Worm (Caenorhabditis elegans) whole organism, L4 larva: Measurements from ENCODE around the gene Y57E12B.11.

Experiments used
- D1046.2 ChIP-seq: fragments of 200-800 bp; sonication (Bioruptor generic); IDR thresholded peaks from 2 replicates; pipeline ENCODE4 v1.3.6; 2022; ENCODE audit warnings: missing genetic modification characterization, missing compliant biosample characterization
- F26F4.8 ChIP-seq: fragments of 200-800 bp; sonication (Bioruptor generic); conservative IDR thresholded peaks from 2 replicates; pipeline ENCODE4 v1.3.6; 2022; ENCODE audit warnings: missing genetic modification characterization, missing compliant biosample characterization
- F44E2.7 ChIP-seq: fragments of 200-800 bp; sonication (Bioruptor generic); IDR thresholded peaks from 2 replicates; pipeline ENCODE4 v2.1.2; 2022; ENCODE audit warnings: missing genetic modification characterization, missing compliant biosample characterization
- R02D3.7 ChIP-seq: fragments of 150-350 bp; sonication (generic microtip); optimal IDR thresholded peaks from 3 replicates; lab custom pipeline; 2014; ENCODE audit warnings: missing biosample characterization, missing genetic modification characterization
- Y5F2A.4 ChIP-seq: fragments of 200-800 bp; sonication (Bioruptor generic); optimal IDR thresholded peaks from 2 replicates; lab custom pipeline; 2018; ENCODE audit warnings: mild to moderate bottlenecking, missing genetic modification characterization, missing compliant biosample characterization
- aha-1 ChIP-seq: fragments of 150-350 bp; peaks from one replicate; lab custom pipeline; 2014; ENCODE audit warnings: missing biosample characterization, missing genetic modification characterization
- arid-1 ChIP-seq: fragments of 200-800 bp; sonication (Bioruptor generic); conservative IDR thresholded peaks from 2 replicates; pipeline ENCODE4 v1.3.6; 2022; ENCODE audit warnings: missing genetic modification reagents, missing genetic modification characterization, missing compliant biosample characterization
- ceh-28 ChIP-seq: fragments of 150-350 bp; optimal IDR thresholded peaks from 2 replicates; lab custom pipeline; 2014; ENCODE audit warnings: missing biosample characterization, missing genetic modification reagents, missing genetic modification characterization
- ceh-44 ChIP-seq: fragments of 200-800 bp; sonication (Bioruptor generic); IDR thresholded peaks from 2 replicates; pipeline ENCODE4 v1.3.6; 2022; ENCODE audit warnings: missing genetic modification reagents, missing genetic modification characterization, missing compliant biosample characterization
- ceh-62 ChIP-seq: sonication (generic microtip); optimal IDR thresholded peaks from 2 replicates; lab custom pipeline; 2017; ENCODE audit warnings: missing biosample characterization, missing genetic modification characterization
- daf-12 ChIP-seq: fragments of 150-350 bp; optimal IDR thresholded peaks from 2 replicates; lab custom pipeline; 2014; ENCODE audit warnings: missing biosample characterization, missing genetic modification reagents, missing genetic modification characterization
- daf-16 ChIP-seq, 3 experiments: sonication (generic microtip); optimal IDR thresholded peaks; 2 replicates each; lab custom pipeline; 2016 to 2017; ENCODE audit warnings: missing genetic modification characterization in 3 of 3, missing genetic modification reagents in 3 of 3, mild to moderate bottlenecking in 2 of 3, missing compliant biosample characterization in 2 of 3, missing biosample characterization in 1 of 3, moderate library complexity in 1 of 3
- daf-19 ChIP-seq: fragments of 200-800 bp; sonication (Bioruptor generic); conservative IDR thresholded peaks from 2 replicates; pipeline ENCODE4 v1.3.6; 2022; ENCODE audit warnings: missing genetic modification characterization, missing compliant biosample characterization
- daf-8 ChIP-seq: fragments of 200-800 bp; sonication (Bioruptor generic); IDR thresholded peaks from 2 replicates; pipeline ENCODE4 v1.3.6; 2022; ENCODE audit warnings: missing genetic modification characterization, missing compliant biosample characterization
- dmd-6 ChIP-seq: fragments of 200-800 bp; sonication (Bioruptor generic); IDR thresholded peaks from 2 replicates; pipeline ENCODE4 v1.3.6; 2022; ENCODE audit warnings: missing genetic modification reagents, missing genetic modification characterization, missing compliant biosample characterization
- dmd-8 ChIP-seq: fragments of 200-800 bp; sonication (Bioruptor generic); IDR thresholded peaks from 2 replicates; pipeline ENCODE4 v1.3.6; 2022; ENCODE audit warnings: missing genetic modification characterization, missing compliant biosample characterization
- dmd-9 ChIP-seq: fragments of 200-800 bp; sonication (Bioruptor generic); IDR thresholded peaks from 2 replicates; pipeline ENCODE4 v1.3.6; 2022; ENCODE audit warnings: missing genetic modification reagents, missing genetic modification characterization, missing compliant biosample characterization
- dpl-1 ChIP-seq: fragments of 150-350 bp; optimal IDR thresholded peaks from 2 replicates; lab custom pipeline; 2014; ENCODE audit warnings: missing biosample characterization, missing genetic modification reagents, missing genetic modification characterization
- dve-1 ChIP-seq: sonication (generic microtip); optimal IDR thresholded peaks from 2 replicates; lab custom pipeline; 2017; ENCODE audit warnings: antibody characterized with exemption, mild to moderate bottlenecking, missing genetic modification characterization, missing compliant biosample characterization; ENCODE audit not compliant: insufficient read depth
- egl-43 ChIP-seq: fragments of 200-800 bp; sonication (Bioruptor generic); IDR thresholded peaks from 2 replicates; pipeline ENCODE4 v1.3.6; 2022; ENCODE audit warnings: missing genetic modification reagents, missing genetic modification characterization, missing compliant biosample characterization
- fos-1 ChIP-seq: fragments of 150-350 bp; optimal IDR thresholded peaks from 2 replicates; lab custom pipeline; 2014; ENCODE audit warnings: missing biosample characterization, missing genetic modification characterization
- hif-1 ChIP-seq, 2 experiments: sonication (generic microtip); optimal IDR thresholded peaks; 2 replicates each; lab custom pipeline; 2016 to 2017; ENCODE audit warnings: missing compliant biosample characterization in 2 of 2, missing genetic modification characterization in 2 of 2, missing genetic modification reagents in 2 of 2, missing genotype in 2 of 2, mild to moderate bottlenecking in 1 of 2
- hlh-11 ChIP-seq: fragments of 200-800 bp; sonication (Bioruptor generic); optimal IDR thresholded peaks from 2 replicates; lab custom pipeline; 2018; ENCODE audit warnings: mild to moderate bottlenecking, missing genetic modification characterization, missing compliant biosample characterization
- hlh-30 ChIP-seq: sonication (generic microtip); optimal IDR thresholded peaks from 2 replicates; lab custom pipeline; 2017; ENCODE audit warnings: antibody characterized with exemption, mild to moderate bottlenecking, missing genetic modification characterization, missing compliant biosample characterization; ENCODE audit not compliant: insufficient read depth
- jun-1 ChIP-seq: fragments of 150-350 bp; optimal IDR thresholded peaks from 2 replicates; lab custom pipeline; 2014; ENCODE audit warnings: missing biosample characterization, missing genetic modification reagents, missing genetic modification characterization
- lin-39 ChIP-seq: fragments of 150-350 bp; optimal IDR thresholded peaks from 2 replicates; lab custom pipeline; 2014; ENCODE audit warnings: missing biosample characterization, missing genetic modification reagents, missing genetic modification characterization
- lsy-2 ChIP-seq, 2 experiments: fragments of 150-350 bp in 1 of 2; sonication (generic microtip) in 1 of 2; optimal IDR thresholded peaks; 2 replicates each; lab custom pipeline; 2014 to 2017; ENCODE audit warnings: missing biosample characterization in 2 of 2, missing genetic modification characterization in 2 of 2
- madf-5 ChIP-seq, 2 experiments: fragments of 200-800 bp; sonication (Bioruptor generic); IDR thresholded peaks; 2 replicates each; pipeline ENCODE4 v1.3.6; 2022; ENCODE audit warnings: missing compliant biosample characterization in 2 of 2, missing genetic modification characterization in 2 of 2
- mdl-1 ChIP-seq, 2 experiments: fragments of 150-350 bp in 1 of 2; sonication (generic microtip) in 1 of 2; optimal IDR thresholded peaks; 2 replicates each; lab custom pipeline; 2014 to 2017; ENCODE audit warnings: missing biosample characterization in 2 of 2, missing genetic modification characterization in 2 of 2
- mdt-29 ChIP-seq: fragments of 200-800 bp; sonication (Bioruptor generic); IDR thresholded peaks from 2 replicates; pipeline ENCODE4 v1.3.6; 2022; ENCODE audit warnings: missing genetic modification reagents, missing genetic modification characterization, missing compliant biosample characterization
- mep-1 ChIP-seq: fragments of 150-350 bp; sonication (generic microtip); optimal IDR thresholded peaks from 3 replicates; lab custom pipeline; 2014; ENCODE audit warnings: missing biosample characterization, missing genetic modification characterization
- mxl-3 ChIP-seq: fragments of 200-800 bp; sonication (Bioruptor generic); optimal IDR thresholded peaks from 2 replicates; lab custom pipeline; 2018; ENCODE audit warnings: mild to moderate bottlenecking, missing genetic modification characterization, missing compliant biosample characterization
- nhr-111 ChIP-seq: fragments of 200-800 bp; sonication (Bioruptor generic); optimal IDR thresholded peaks from 2 replicates; lab custom pipeline; 2018; ENCODE audit warnings: mild to moderate bottlenecking, missing genetic modification characterization, missing compliant biosample characterization
- nhr-28 ChIP-seq: fragments of 150-350 bp; optimal IDR thresholded peaks from 2 replicates; lab custom pipeline; 2014; ENCODE audit warnings: missing biosample characterization, missing genetic modification characterization
- nhr-41 ChIP-seq: fragments of 200-800 bp; sonication (Bioruptor generic); IDR thresholded peaks from 2 replicates; pipeline ENCODE4 v1.3.6; 2022; ENCODE audit warnings: missing genetic modification reagents, missing genetic modification characterization, missing compliant biosample characterization
- nhr-48 ChIP-seq: sonication (generic microtip); optimal IDR thresholded peaks from 2 replicates; lab custom pipeline; 2016; ENCODE audit warnings: mild to moderate bottlenecking, missing genetic modification characterization, missing compliant biosample characterization
- php-3 ChIP-seq: fragments of 200-800 bp; sonication (Bioruptor generic); IDR thresholded peaks from 2 replicates; pipeline ENCODE4 v1.3.6; 2022; ENCODE audit warnings: missing genetic modification reagents, missing genetic modification characterization, missing compliant biosample characterization
- pqm-1 ChIP-seq: sonication (generic microtip); optimal IDR thresholded peaks from 2 replicates; lab custom pipeline; 2017; ENCODE audit warnings: missing biosample characterization, missing genetic modification characterization
- snpc-4 ChIP-seq: fragments of 150-350 bp; optimal IDR thresholded peaks from 2 replicates; lab custom pipeline; 2014; ENCODE audit warnings: missing biosample characterization, missing genetic modification characterization
- spr-1 ChIP-seq: sonication (generic microtip); optimal IDR thresholded peaks from 2 replicates; lab custom pipeline; 2016; ENCODE audit warnings: mild to moderate bottlenecking, missing genetic modification characterization, missing compliant biosample characterization
- tra-1 ChIP-seq: fragments of 200-800 bp; sonication (Bioruptor generic); IDR thresholded peaks from 2 replicates; pipeline ENCODE4 v1.3.6; 2022; ENCODE audit warnings: missing genetic modification reagents, missing genetic modification characterization, missing compliant biosample characterization
- unc-39 ChIP-seq: sonication (generic microtip); optimal IDR thresholded peaks from 2 replicates; lab custom pipeline; 2017; ENCODE audit warnings: missing biosample characterization, missing genetic modification characterization
- vab-7 ChIP-seq: fragments of 200-800 bp; sonication (Bioruptor generic); IDR thresholded peaks from 2 replicates; pipeline ENCODE4 v1.3.6; 2022; ENCODE audit warnings: missing genetic modification reagents, missing genetic modification characterization, missing compliant biosample characterization
- zfp-3 ChIP-seq: fragments of 200-800 bp; sonication (Bioruptor generic); conservative IDR thresholded peaks from 2 replicates; pipeline ENCODE4 v1.3.6; 2022; ENCODE audit warnings: missing genetic modification reagents, missing genetic modification characterization, missing compliant biosample characterization
- ztf-11 ChIP-seq: fragments of 150-350 bp; optimal IDR thresholded peaks from 2 replicates; lab custom pipeline; 2014; ENCODE audit warnings: missing biosample characterization, missing genetic modification characterization

The Y57E12B.11 gene

DNA sequence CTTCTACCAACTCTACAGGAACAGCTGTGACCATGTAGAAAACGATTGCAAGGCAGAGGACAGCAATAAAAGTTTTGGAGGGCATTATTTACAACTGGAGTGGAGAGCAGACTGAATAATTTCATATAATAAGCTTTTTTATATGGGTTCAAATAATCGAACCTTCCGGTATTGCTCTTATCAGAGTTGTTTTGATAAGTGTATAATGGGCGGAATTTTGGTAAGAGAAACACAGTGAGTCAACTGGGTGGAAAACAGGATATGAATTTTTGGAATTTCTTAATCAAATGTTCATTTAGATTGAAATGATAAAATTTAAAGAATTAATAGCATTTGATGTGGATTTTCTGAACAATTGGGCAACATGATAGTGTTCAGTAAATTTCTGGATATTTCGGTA is at the start of gene Y57E12B.11:
Y57E12B.11 (minus strand) TSS at position 101 of the 400 bp plus-strand sequence.
- TF ChIP-seq dpl-1 (GFP tag; lab: Kevin White, UChicago) (no peak), lin-39 (no peak), nhr-41 (GFP tag; lab: Robert Waterston, UW) (no peak), vab-7 (GFP tag; lab: Robert Waterston, UW) (no peak)
- TF ChIP-seq, all 104 proteins: peak for 0

DNA sequence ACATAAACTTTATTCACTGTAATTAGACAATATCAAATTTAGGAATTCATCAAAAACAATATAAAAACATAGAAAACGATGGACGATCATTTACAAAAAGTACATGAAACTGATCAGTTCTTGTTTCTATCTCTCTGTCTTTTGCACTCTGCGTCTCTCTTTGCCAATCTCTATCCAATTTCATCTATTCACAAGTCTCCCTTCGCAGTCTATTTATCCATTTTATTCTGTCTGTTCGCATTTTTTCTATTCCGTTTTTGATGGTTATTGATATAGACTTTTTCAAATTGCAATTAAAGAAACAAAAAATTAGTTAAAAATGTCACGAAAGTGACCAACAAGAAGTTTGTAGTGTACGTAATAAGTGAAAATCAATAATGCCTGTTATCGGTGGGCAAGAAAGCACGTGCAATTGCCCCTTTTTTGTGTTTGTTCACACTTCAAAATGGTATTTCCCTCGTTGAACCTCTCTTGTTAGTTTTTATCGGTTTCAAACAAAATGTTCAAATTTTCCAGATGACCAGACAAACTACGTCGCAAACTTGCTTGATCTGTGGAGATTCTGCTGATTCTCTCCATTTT is 48.7 kb upstream of the Y57E12B.11 start, which contains the start of gene nhr-42:
nhr-42 (plus strand) TSS at position 517 of the 582 bp plus-strand sequence.
- TF ChIP-seq dmd-6 (GFP tag; lab: Robert Waterston, UW) (peak; percentile 54), dve-1 (tag; lab: Kevin White, UChicago) (peak; percentile 19), nhr-48 (tag; lab: Kevin White, UChicago) (no peak), hif-1 (tag; optimal IDR thresholded peaks at IDR 0.05; lab: Kevin White, UChicago) (peak in 1 of 2 experiments; percentile 57), mdl-1 (tag; optimal IDR thresholded peaks at IDR 0.05; lab: Kevin White, UChicago) (peak in 1 of 2 experiments; percentile 83), hlh-30 (tag; lab: Kevin White, UChicago) (peak; percentile 39), mxl-3 (GFP tag; lab: Kevin White, UChicago) (peak; percentile 38), aha-1 (tag; lab: Kevin White, UChicago) (peak; percentile 73), lsy-2 (tag; optimal IDR thresholded peaks at IDR 0.05; lab: Kevin White, UChicago) (peak in 1 of 2 experiments; percentile 20), Y5F2A.4 (GFP tag; lab: Kevin White, UChicago) (no peak), egl-43 (GFP tag; lab: Robert Waterston, UW) (no peak), fos-1 (tag; lab: Kevin White, UChicago) (no peak), hlh-11 (tag; lab: Kevin White, UChicago) (peak; percentile 52), zfp-3 (GFP tag; lab: Robert Waterston, UW) (no peak), mep-1 (tag; lab: Kevin White, UChicago) (peak; percentile 20), pqm-1 (tag; lab: Kevin White, UChicago) (peak; percentile 22), nhr-28 (peak; percentile 79), F44E2.7 (no peak), D1046.2 (GFP tag; lab: Robert Waterston, UW) (no peak), daf-16 (GFP tag; optimal IDR thresholded peaks at IDR 0.05; lab: Kevin White, UChicago) (no peak), daf-16 (tag; optimal IDR thresholded peaks at IDR 0.05; lab: Kevin White, UChicago) (peak; percentile 51), nhr-111 (GFP tag; lab: Kevin White, UChicago) (no peak)
- TF ChIP-seq, all 104 proteins: peak for 13

DNA sequence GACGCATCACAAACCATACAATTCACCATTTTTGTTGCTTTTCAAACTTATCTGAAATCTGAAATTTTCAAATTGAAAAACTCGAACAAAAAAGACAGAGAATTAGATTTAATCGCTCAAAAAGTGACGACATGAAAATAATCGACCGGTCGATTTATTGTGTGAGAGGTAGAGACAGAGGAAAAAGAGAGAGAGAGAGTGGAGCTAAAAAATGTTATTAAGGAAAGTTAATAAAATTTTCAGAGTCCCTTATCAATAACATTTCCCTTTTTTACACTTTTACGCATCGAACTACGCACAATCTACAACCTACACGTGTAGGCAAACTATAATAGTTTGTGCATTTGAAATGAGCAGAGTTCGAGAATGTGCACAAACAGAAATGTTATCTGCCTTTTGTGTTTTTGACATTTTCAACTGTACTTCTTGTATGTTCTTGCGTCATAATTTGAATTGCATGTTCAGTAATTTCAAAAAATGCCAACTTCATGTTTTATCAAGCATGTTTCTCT is 47.4 kb upstream of the Y57E12B.11 start, which contains the start of gene nhr-107:
nhr-107 (minus strand) TSS at position 51 of the 512 bp plus-strand sequence.
- TF ChIP-seq F26F4.8 (no peak), dmd-6 (GFP tag; lab: Robert Waterston, UW) (peak; percentile 13), mdt-29 (GFP tag; lab: Robert Waterston, UW) (no peak), jun-1 (tag; lab: Kevin White, UChicago) (no peak), dmd-8 (GFP tag; lab: Robert Waterston, UW) (no peak), dve-1 (tag; lab: Kevin White, UChicago) (peak; percentile 24), F44E2.7 (no peak), daf-8 (no peak), dmd-9 (no peak), daf-19 (no peak), spr-1 (tag; lab: Kevin White, UChicago) (no peak), arid-1 (GFP tag; lab: Robert Waterston, UW) (no peak), ceh-28 (tag; lab: Kevin White, UChicago) (no peak), R02D3.7 (tag; lab: Kevin White, UChicago) (no peak), ztf-11 (no peak), pqm-1 (tag; lab: Kevin White, UChicago) (no peak), lsy-2 (tag; optimal IDR thresholded peaks at IDR 0.05; lab: Kevin White, UChicago) (peak in 1 of 2 experiments; percentile 19), tra-1 (no peak), ceh-62 (tag; lab: Kevin White, UChicago) (no peak), daf-16 (GFP tag; optimal IDR thresholded peaks at IDR 0.05; lab: Kevin White, UChicago) (no peak), daf-16 (tag; optimal IDR thresholded peaks at IDR 0.05; lab: Kevin White, UChicago) (peak; percentile 78), fos-1 (tag; lab: Kevin White, UChicago) (no peak), unc-39 (tag; lab: Kevin White, UChicago) (no peak), daf-12 (tag; lab: Kevin White, UChicago) (no peak), snpc-4 (tag; lab: Kevin White, UChicago) (no peak), madf-5 (GFP tag; IDR thresholded peaks at IDR 0.05; lab: Robert Waterston, UW) (no peak), php-3 (GFP tag; lab: Robert Waterston, UW) (peak; percentile 18; the same call in 1 of the 2 replicates), ceh-44 (GFP tag; lab: Robert Waterston, UW) (no peak)
